Worm (Caenorhabditis elegans): Measurements from ENCODE around the gene srab-24.

The srab-24 gene

ce11 chrIV:14215777-14216176 is 34.2 kb downstream of the srab-24 start:
- TF ChIP-seq lin-11 (tag; optimal IDR thresholded peaks at IDR 0.05): no peak
- TF ChIP-seq ztf-11 (tag; optimal IDR thresholded peaks at IDR 0.05): no peak
- no peak for TF ChIP-seq lin-13 (GFP tag; optimal IDR thresholded peaks at IDR 0.05)

DNA sequence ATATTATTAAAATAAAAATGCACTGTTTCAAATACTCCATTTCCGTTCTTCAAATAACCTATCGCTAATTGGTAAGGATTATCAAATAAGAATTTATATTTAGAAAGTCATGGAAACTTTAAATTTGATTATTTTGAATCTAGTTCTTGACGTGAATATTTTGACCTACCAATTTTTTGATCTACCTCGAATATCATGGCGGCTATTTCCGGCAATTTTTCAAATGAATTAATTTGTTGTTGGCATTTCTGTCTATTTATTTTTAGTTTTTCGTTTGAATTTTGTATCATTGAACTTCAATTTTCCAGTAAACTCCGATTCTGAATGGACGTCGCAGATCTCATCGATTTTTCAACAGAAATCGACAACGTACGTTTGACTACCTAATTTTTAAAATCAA is 46.9 kb downstream of the srab-24 start, which contains the start of gene F02H6.3:
F02H6.3 (plus strand) TSS at position 266 of the 400 bp plus-strand sequence.
- TF ChIP-seq nhr-21 (tag; optimal IDR thresholded peaks at IDR 0.05) (no peak), nhr-23 (tag; optimal IDR thresholded peaks at IDR 0.05) (no peak), egl-27 (tag; optimal IDR thresholded peaks at IDR 0.05) (no peak)

DNA sequence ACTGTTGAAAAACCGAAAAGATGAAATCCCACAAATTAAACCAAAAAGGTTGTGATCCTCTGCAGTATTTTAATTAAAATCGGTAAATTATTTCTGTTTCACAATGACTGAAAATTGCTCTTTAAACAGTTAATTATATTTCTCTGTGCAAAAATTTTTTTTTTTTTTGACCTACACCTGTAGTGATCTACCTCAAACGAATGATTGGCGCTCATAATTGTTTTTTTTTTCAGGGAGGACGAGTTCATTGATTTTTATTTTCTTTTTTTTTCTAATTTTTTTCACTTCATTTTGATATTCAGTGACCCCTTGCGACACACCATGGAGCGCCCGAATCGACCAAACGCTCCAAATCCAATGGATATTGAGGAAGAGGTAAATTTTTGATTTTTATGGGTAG is 53.8 kb downstream of the srab-24 start, which contains the start of gene F02H6.2:
F02H6.2 (plus strand) TSS at position 301 of the 400 bp plus-strand sequence.
- no peak for TF ChIP-seq nhr-129 (tag; optimal IDR thresholded peaks at IDR 0.05)
